Worm (Caenorhabditis elegans) whole organism, young adult: Measurements from ENCODE around the gene F22E5.2.

Experiments used
- B0261.1 ChIP-seq: sonication (generic microtip); optimal IDR thresholded peaks from 2 replicates; lab custom pipeline; 2016; ENCODE audit warnings: mild to moderate bottlenecking, missing genetic modification characterization, moderate library complexity, missing compliant biosample characterization
- F37B4.10 ChIP-seq: fragments of 200-800 bp; sonication (Bioruptor generic); IDR thresholded peaks from 2 replicates; pipeline ENCODE4 v1.3.6; 2022; ENCODE audit warnings: missing genetic modification characterization, missing compliant biosample characterization
- ceh-91 ChIP-seq: fragments of 200-800 bp; sonication (Bioruptor generic); IDR thresholded peaks from 2 replicates; pipeline ENCODE4 v1.3.6; 2022; ENCODE audit warnings: missing genetic modification reagents, missing genetic modification characterization, missing compliant biosample characterization
- dpl-1 ChIP-seq: fragments of 150-350 bp; optimal IDR thresholded peaks from 2 replicates; lab custom pipeline; 2014; ENCODE audit warnings: missing biosample characterization, missing genetic modification reagents, missing genetic modification characterization
- him-1 ChIP-seq: sonication (generic microtip); optimal IDR thresholded peaks from 2 replicates; lab custom pipeline; 2016; ENCODE audit warnings: missing genotype, missing genetic modification reagents, missing genetic modification characterization, missing compliant biosample characterization
- mel-28 ChIP-seq: sonication (generic microtip); optimal IDR thresholded peaks from 2 replicates; lab custom pipeline; 2016; ENCODE audit warnings: borderline replicate concordance, mild to moderate bottlenecking, missing genetic modification characterization, missing compliant biosample characterization
- snpc-4 ChIP-seq, 5 experiments: fragments of 150-350 bp in 1 of 5; sonication (generic microtip) in 4 of 5; optimal IDR thresholded peaks; 2 replicates each; lab custom pipeline; 2014 to 2018; ENCODE audit warnings: missing genetic modification characterization in 5 of 5, missing biosample characterization in 3 of 5, antibody characterized with exemption in 2 of 5, mild to moderate bottlenecking in 2 of 5, missing compliant biosample characterization in 2 of 5, missing genotype in 2 of 5, moderate library complexity in 2 of 5, missing genetic modification reagents in 1 of 5
- unc-130 ChIP-seq: sonication (generic microtip); optimal IDR thresholded peaks from 2 replicates; lab custom pipeline; 2016; ENCODE audit warnings: missing genetic modification reagents, missing genetic modification characterization, missing compliant biosample characterization
- ztf-18 ChIP-seq: sonication (generic microtip); optimal IDR thresholded peaks from 2 replicates; lab custom pipeline; 2016; ENCODE audit warnings: missing genotype, mild to moderate bottlenecking, missing genetic modification characterization, missing compliant biosample characterization
- ztf-22 ChIP-seq: fragments of 200-800 bp; sonication (Bioruptor generic); optimal IDR thresholded peaks from 2 replicates; lab custom pipeline; 2018; ENCODE audit warnings: mild to moderate bottlenecking, missing genetic modification characterization, moderate library complexity, missing compliant biosample characterization
- ztf-6 ChIP-seq: fragments of 200-800 bp; sonication (Bioruptor generic); IDR thresholded peaks from 2 replicates; pipeline ENCODE4 v1.3.6; 2022; ENCODE audit warnings: missing genetic modification reagents, missing genetic modification characterization, missing compliant biosample characterization

DNA sequence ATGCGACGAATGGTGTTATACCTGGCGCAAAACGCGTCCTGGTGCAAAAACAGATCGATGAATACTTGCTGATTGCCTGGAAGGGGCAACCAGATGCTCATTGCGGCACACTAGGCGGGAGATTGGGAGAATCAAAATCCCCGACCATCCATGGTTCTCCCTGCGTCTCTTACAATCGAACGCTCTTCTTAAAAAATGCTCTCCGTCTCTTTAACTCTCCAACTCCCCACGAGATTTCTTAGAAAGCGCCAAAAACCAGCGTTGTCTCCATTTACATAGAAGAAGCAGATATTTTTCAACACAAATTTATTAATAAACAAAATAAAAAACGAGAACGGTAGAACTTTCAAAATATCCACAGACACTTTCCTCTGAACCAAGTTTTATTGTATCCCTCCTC is 15.9 kb downstream of the F22E5.2 start, which contains the start of gene F34D6.1:
- TF ChIP-seq F37B4.10 (GFP tag; lab: Robert Waterston, UW) (no peak), ceh-91 (no peak), ztf-22 (GFP tag; lab: Kevin White, UChicago) (no peak), snpc-4 (GFP tag; optimal IDR thresholded peaks at IDR 0.05; lab: Kevin White, UChicago) (no peak), snpc-4 (tag; optimal IDR thresholded peaks at IDR 0.05; lab: Kevin White, UChicago) (no peak), ztf-6 (GFP tag; lab: Robert Waterston, UW) (no peak), B0261.1 (tag; lab: Kevin White, UChicago) (no peak), him-1 (tag; lab: Kevin White, UChicago) (no peak), dpl-1 (GFP tag; lab: Kevin White, UChicago) (no peak), unc-130 (GFP tag; lab: Kevin White, UChicago) (no peak), ztf-18 (no peak), mel-28 (tag; lab: Kevin White, UChicago) (no peak)
